Comparison of ENCODE assay signal across 3 worm cellular contexts in genomic region chrX:7067250-7067958, ce11.
TF ChIP-seq lines count a peak whose summit lies in the region.

No protein-coding gene starts in this region.

TF ChIP-seq in whole organism, L1 larva, 84 proteins besides CTCF, POLR2A, EP300 and RAD21 (continued from another document):
- TF ChIP-seq alr-1 (tag; optimal IDR thresholded peaks at IDR 0.05; lab: Kevin White, UChicago; ENCODE audit: borderline replicate concordance) (no peak), rnt-1 (tag; optimal IDR thresholded peaks at IDR 0.05; lab: Kevin White, UChicago) (peak; percentile 11), ceh-82 (tag; optimal IDR thresholded peaks at IDR 0.05; lab: Kevin White, UChicago) (peak in 1 of 3 experiments; percentile 14), ceh-88 (GFP tag; IDR thresholded peaks at IDR 0.05; lab: Robert Waterston, UW) (no peak), nhr-90 (tag; optimal IDR thresholded peaks at IDR 0.05; lab: Kevin White, UChicago; ENCODE audit: poor library complexity) (peak; percentile 6), grh-1 (GFP tag; IDR thresholded peaks at IDR 0.05; lab: Robert Waterston, UW) (no peak), tlp-1 (tag; optimal IDR thresholded peaks at IDR 0.05; lab: Kevin White, UChicago) (no peak), lir-3 (tag; optimal IDR thresholded peaks at IDR 0.05; lab: Kevin White, UChicago; ENCODE audit: poor library complexity) (no peak), unc-130 (tag; optimal IDR thresholded peaks at IDR 0.05; lab: Kevin White, UChicago) (no peak), lin-13 (GFP tag; optimal IDR thresholded peaks at IDR 0.05; lab: Kevin White, UChicago) (no peak), nhr-11 (tag; optimal IDR thresholded peaks at IDR 0.05; lab: Kevin White, UChicago) (no peak), vab-15 (tag; optimal IDR thresholded peaks at IDR 0.05; lab: Kevin White, UChicago) (no peak), jun-1 (tag; optimal IDR thresholded peaks at IDR 0.05; lab: Kevin White, UChicago) (no peak), ama-1 (optimal IDR thresholded peaks at IDR 0.05; lab: Kevin White, UChicago) (no peak), C34B4.2 (tag; optimal IDR thresholded peaks at IDR 0.05; lab: Kevin White, UChicago) (no peak), unc-86 (tag; optimal IDR thresholded peaks at IDR 0.05; lab: Kevin White, UChicago) (no peak), lin-39 (tag; optimal IDR thresholded peaks at IDR 0.05; lab: Kevin White, UChicago) (no peak), irx-1 (tag; optimal IDR thresholded peaks at IDR 0.05; lab: Kevin White, UChicago) (no peak), unc-62 (GFP tag; optimal IDR thresholded peaks at IDR 0.05; lab: Kevin White, UChicago) (no peak), ceh-90 (tag; optimal IDR thresholded peaks at IDR 0.05; lab: Kevin White, UChicago) (no peak), fkh-4 (tag; optimal IDR thresholded peaks at IDR 0.05; lab: Kevin White, UChicago; ENCODE audit: borderline replicate concordance) (no peak), aly-2 (tag; optimal IDR thresholded peaks at IDR 0.05; lab: Kevin White, UChicago) (no peak), nhr-12 (tag; optimal IDR thresholded peaks at IDR 0.05; lab: Kevin White, UChicago) (no peak), snu-23 (GFP tag; optimal IDR thresholded peaks at IDR 0.05; lab: Kevin White, UChicago) (no peak), sptf-1 (tag; optimal IDR thresholded peaks at IDR 0.05; lab: Kevin White, UChicago) (no peak), lin-14 (GFP tag; optimal IDR thresholded peaks at IDR 0.05; lab: Kevin White, UChicago) (peak; percentile 49), pax-3 (tag; optimal IDR thresholded peaks at IDR 0.05; lab: Kevin White, UChicago) (no peak), zip-4 (GFP tag; optimal IDR thresholded peaks at IDR 0.05; lab: Kevin White, UChicago) (no peak), pqm-1 (tag; optimal IDR thresholded peaks at IDR 0.05; lab: Kevin White, UChicago) (no peak), elt-2 (tag; optimal IDR thresholded peaks at IDR 0.05; lab: Kevin White, UChicago) (no peak), tbx-2 (tag; optimal IDR thresholded peaks at IDR 0.05; lab: Kevin White, UChicago) (peak; percentile 37), hpl-2 (GFP tag; optimal IDR thresholded peaks at IDR 0.05; lab: Kevin White, UChicago) (no peak), mef-2 (tag; optimal IDR thresholded peaks at IDR 0.05; lab: Kevin White, UChicago) (no peak), sox-4 (tag; optimal IDR thresholded peaks at IDR 0.05; lab: Kevin White, UChicago) (no peak), nhr-71 (tag; optimal IDR thresholded peaks at IDR 0.05; lab: Kevin White, UChicago) (no peak), hlh-17 (GFP tag; optimal IDR thresholded peaks at IDR 0.05; lab: Kevin White, UChicago; ENCODE audit: borderline replicate concordance) (no peak), ceh-8 (GFP tag; optimal IDR thresholded peaks at IDR 0.05; lab: Kevin White, UChicago) (no peak)
TF ChIP-seq in whole organism, L1 larva: peak in this region for 8.

TF ChIP-seq in whole organism, L2 larva, 48 proteins besides CTCF, POLR2A, EP300 and RAD21 (continued from another document):
- TF ChIP-seq ceh-16 (tag; optimal IDR thresholded peaks at IDR 0.05; lab: Kevin White, UChicago), result no peak
- no peak for TF ChIP-seq unc-39 (tag; optimal IDR thresholded peaks at IDR 0.05; lab: Kevin White, UChicago)
- TF ChIP-seq nhr-21 (tag; optimal IDR thresholded peaks at IDR 0.05; lab: Kevin White, UChicago), result no peak
- no peak for TF ChIP-seq lin-11 (tag; optimal IDR thresholded peaks at IDR 0.05; lab: Kevin White, UChicago)

TF ChIP-seq in whole organism, L3 larva, 47 proteins besides CTCF, POLR2A, EP300 and RAD21 (continued from another document):
- TF ChIP-seq nfya-1 (tag; optimal IDR thresholded peaks at IDR 0.05; lab: Kevin White, UChicago; ENCODE audit: insufficient read depth) (no peak), nhr-23 (tag; optimal IDR thresholded peaks at IDR 0.05; lab: Kevin White, UChicago) (peak; percentile 13), ceh-28 (tag; optimal IDR thresholded peaks at IDR 0.05; lab: Kevin White, UChicago) (peak; percentile 4), nhr-25 (tag; optimal IDR thresholded peaks at IDR 0.05; lab: Kevin White, UChicago) (no peak), unc-39 (tag; optimal IDR thresholded peaks at IDR 0.05; lab: Kevin White, UChicago) (no peak)
